Fruit fly (Drosophila melanogaster) whole organism, embryonic: ENCODE data around the gene mfas.

Source experiments
- Atf3 ChIP-seq: fragments of 200-800 bp; sonication (Bioruptor generic); optimal IDR thresholded peaks from 3 replicates; lab custom pipeline; 2016; ENCODE audit warnings: missing biosample characterization, missing genetic modification characterization
- CG1024 ChIP-seq: fragments of 200-800 bp; sonication (Bioruptor generic); IDR thresholded peaks from 2 replicates; pipeline ENCODE4 v1.3.6; 2022; ENCODE audit warnings: missing biosample characterization, missing genetic modification characterization
- CG10565 ChIP-seq: fragments of 200-800 bp; sonication (Bioruptor generic); optimal IDR thresholded peaks from 3 replicates; lab custom pipeline; 2016; ENCODE audit warnings: missing biosample characterization, mild to moderate bottlenecking, missing genetic modification characterization
- CG11085 ChIP-seq: fragments of 200-800 bp; sonication (Bioruptor generic); IDR thresholded peaks from 2 replicates; pipeline ENCODE4 v1.3.6; 2022; ENCODE audit warnings: missing biosample characterization, missing genetic modification characterization
- CG11398 ChIP-seq: fragments of 200-800 bp; sonication (Bioruptor generic); optimal IDR thresholded peaks from 2 replicates; lab custom pipeline; 2016; ENCODE audit warnings: missing biosample characterization, missing genetic modification characterization
- CG12299 ChIP-seq: fragments of 200-800 bp; sonication (Bioruptor generic); optimal IDR thresholded peaks from 2 replicates; lab custom pipeline; 2018; ENCODE audit warnings: missing biosample characterization, mild to moderate bottlenecking, missing genetic modification characterization
- CG14710 ChIP-seq: fragments of 200-800 bp; sonication (Bioruptor generic); optimal IDR thresholded peaks from 3 replicates; lab custom pipeline; 2019; ENCODE audit warnings: missing biosample characterization, mild to moderate bottlenecking, missing genetic modification characterization, moderate library complexity
- CG1603 ChIP-seq: fragments of 200-800 bp; sonication (Bioruptor generic); optimal IDR thresholded peaks from 2 replicates; lab custom pipeline; 2019; ENCODE audit warnings: missing biosample characterization, mild to moderate bottlenecking, missing genetic modification characterization, moderate library complexity
- CG17359 ChIP-seq: fragments of 200-800 bp; sonication (Bioruptor generic); optimal IDR thresholded peaks from 3 replicates; lab custom pipeline; 2018; ENCODE audit warnings: missing biosample characterization, mild to moderate bottlenecking, missing genetic modification characterization, moderate library complexity
- CG17361 ChIP-seq: fragments of 200-800 bp; sonication (Bioruptor generic); IDR thresholded peaks from 3 replicates; pipeline ENCODE4 v1.3.6; 2022; ENCODE audit warnings: missing biosample characterization, missing genetic modification characterization
- CG2129 ChIP-seq: fragments of 200-800 bp; sonication (Bioruptor generic); IDR thresholded peaks from 2 replicates; pipeline ENCODE4 v1.3.6; 2022; ENCODE audit warnings: missing biosample characterization, missing genetic modification characterization; ENCODE audit not compliant: partially characterized antibody
- CG30431 ChIP-seq: fragments of 200-800 bp; sonication (Bioruptor generic); optimal IDR thresholded peaks from 2 replicates; lab custom pipeline; 2017; ENCODE audit warnings: missing biosample characterization, missing genetic modification characterization
- CG31224 ChIP-seq: fragments of 200-800 bp; sonication (Bioruptor generic); IDR thresholded peaks from 2 replicates; pipeline ENCODE4 v1.3.6; 2022; ENCODE audit warnings: missing biosample characterization, missing genetic modification characterization
- CG32772 ChIP-seq: fragments of 200-800 bp; sonication (Bioruptor generic); IDR thresholded peaks from 2 replicates; pipeline ENCODE4 v1.3.6; 2022; ENCODE audit warnings: missing biosample characterization, missing genetic modification characterization
- CG33213 ChIP-seq: fragments of 200-800 bp; sonication (Bioruptor generic); optimal IDR thresholded peaks from 3 replicates; lab custom pipeline; 2016; ENCODE audit warnings: missing biosample characterization, missing genetic modification characterization
- CG3838 ChIP-seq: fragments of 200-800 bp; sonication (Bioruptor generic); optimal IDR thresholded peaks from 3 replicates; lab custom pipeline; 2016; ENCODE audit warnings: missing biosample characterization, missing genetic modification characterization
- CG5245 ChIP-seq: fragments of 200-800 bp; sonication (Bioruptor generic); optimal IDR thresholded peaks from 3 replicates; lab custom pipeline; 2016; ENCODE audit warnings: missing biosample characterization, missing genetic modification characterization
- CG7928 ChIP-seq: fragments of 200-800 bp; sonication (Bioruptor generic); optimal IDR thresholded peaks from 2 replicates; lab custom pipeline; 2017; ENCODE audit warnings: missing biosample characterization, mild to moderate bottlenecking, missing genetic modification characterization
- CG9215 ChIP-seq: fragments of 200-800 bp; sonication (Bioruptor generic); IDR thresholded peaks from 2 replicates; pipeline ENCODE4 v1.3.6; 2022; ENCODE audit warnings: missing biosample characterization, missing genetic modification characterization
- CG9932 ChIP-seq: fragments of 200-800 bp; sonication (Bioruptor generic); IDR thresholded peaks from 2 replicates; pipeline ENCODE4 v1.3.6; 2022; ENCODE audit warnings: missing biosample characterization, missing genetic modification characterization
- D ChIP-seq, 2 experiments: fragments of 200-800 bp in 1 of 2; fragments of >200 bp in 1 of 2; sonication (Bioruptor generic) in 1 of 2; optimal IDR thresholded peaks; 2 replicates in 1 of 2; 3 replicates in 1 of 2; lab custom pipeline; 2017; ENCODE audit warnings: mild to moderate bottlenecking in 1 of 2, missing biosample characterization in 1 of 2, missing genetic modification characterization in 1 of 2, missing genetic modification reagents in 1 of 2
- Dek ChIP-seq: fragments of 200-800 bp; sonication (Bioruptor generic); optimal IDR thresholded peaks from 3 replicates; lab custom pipeline; 2019; ENCODE audit warnings: missing biosample characterization, mild to moderate bottlenecking, missing genetic modification characterization, moderate library complexity
- Dll ChIP-seq: fragments of 200-800 bp; sonication (Bioruptor generic); IDR thresholded peaks from 4 replicates; pipeline ENCODE4 v1.3.6; 2022; ENCODE audit warnings: missing biosample characterization, missing genetic modification characterization; ENCODE audit not compliant: partially characterized antibody
- Doc3 ChIP-seq: fragments of 200-800 bp; sonication (Bioruptor generic); IDR thresholded peaks from 3 replicates; pipeline ENCODE4 v1.3.6; 2022; ENCODE audit warnings: missing biosample characterization, missing genetic modification characterization; ENCODE audit not compliant: partially characterized antibody
- Ets65A ChIP-seq: fragments of 200-800 bp; sonication (Bioruptor generic); peaks from one replicate; lab custom pipeline; 2016; ENCODE audit warnings: missing biosample characterization, missing genetic modification characterization
- Oaz ChIP-seq: fragments of 200-800 bp; sonication (Bioruptor generic); IDR thresholded peaks from 2 replicates; pipeline ENCODE4 v1.3.6; 2022; ENCODE audit warnings: missing biosample characterization, missing genetic modification characterization
- Opbp ChIP-seq: fragments of 200-800 bp; sonication (Bioruptor generic); IDR thresholded peaks from 3 replicates; pipeline ENCODE4 v1.3.6; 2022; ENCODE audit warnings: missing biosample characterization, missing genetic modification characterization; ENCODE audit not compliant: partially characterized antibody
- bcd ChIP-seq: fragments of 200-800 bp; sonication (Bioruptor generic); optimal IDR thresholded peaks from 2 replicates; lab custom pipeline; 2017; ENCODE audit warnings: missing biosample characterization, mild to moderate bottlenecking, missing genetic modification characterization
- chinmo ChIP-seq: fragments of 200-800 bp; sonication (Bioruptor generic); IDR thresholded peaks from 4 replicates; pipeline ENCODE4 v1.3.6; 2022; ENCODE audit warnings: missing biosample characterization, missing genetic modification characterization; ENCODE audit not compliant: partially characterized antibody
- crp ChIP-seq, 2 experiments: fragments of 200-800 bp; sonication (Bioruptor generic); optimal IDR thresholded peaks; 2 replicates in 1 of 2; 3 replicates in 1 of 2; lab custom pipeline; 2017; ENCODE audit warnings: missing biosample characterization in 2 of 2, missing genetic modification characterization in 2 of 2, mild to moderate bottlenecking in 1 of 2, moderate library complexity in 1 of 2
- dm ChIP-seq: fragments of 200-800 bp; sonication (Bioruptor generic); optimal IDR thresholded peaks from 3 replicates; lab custom pipeline; 2016; ENCODE audit warnings: missing biosample characterization, missing genetic modification characterization
- dmrt99B ChIP-seq: fragments of 200-800 bp; sonication (Bioruptor generic); optimal IDR thresholded peaks from 2 replicates; lab custom pipeline; 2018; ENCODE audit warnings: missing biosample characterization, mild to moderate bottlenecking, missing genetic modification characterization, moderate library complexity
- eyg ChIP-seq: fragments of 200-800 bp; sonication (Bioruptor generic); optimal IDR thresholded peaks from 3 replicates; lab custom pipeline; 2016; ENCODE audit warnings: missing biosample characterization, missing genetic modification characterization
- fd64A ChIP-seq: fragments of 200-800 bp; sonication (Bioruptor generic); optimal IDR thresholded peaks from 3 replicates; lab custom pipeline; 2018; ENCODE audit warnings: missing biosample characterization, mild to moderate bottlenecking, missing genetic modification characterization
- gcm ChIP-seq: fragments of 200-800 bp; sonication (Bioruptor generic); optimal IDR thresholded peaks from 2 replicates; lab custom pipeline; 2019; ENCODE audit warnings: missing biosample characterization, mild to moderate bottlenecking, missing genetic modification characterization, moderate library complexity
- grau ChIP-seq: fragments of 200-800 bp; optimal IDR thresholded peaks from 3 replicates; lab custom pipeline; 2019; ENCODE audit warnings: missing biosample characterization, mild to moderate bottlenecking, missing genetic modification characterization, moderate library complexity
- gsb-n ChIP-seq: fragments of 200-800 bp; sonication (Bioruptor generic); optimal IDR thresholded peaks from 3 replicates; lab custom pipeline; 2018; ENCODE audit warnings: missing biosample characterization, mild to moderate bottlenecking, missing genetic modification characterization
- gt ChIP-seq: fragments of 200-800 bp; sonication (Bioruptor generic); IDR thresholded peaks from 2 replicates; pipeline ENCODE4 v1.3.6; 2022; ENCODE audit warnings: missing biosample characterization, missing genetic modification characterization
- ham ChIP-seq: fragments of 200-800 bp; sonication (Bioruptor generic); IDR thresholded peaks from 2 replicates; pipeline ENCODE4 v1.3.6; 2022; ENCODE audit warnings: missing biosample characterization, missing genetic modification characterization
- hkb ChIP-seq, 2 experiments: fragments of 200-800 bp in 1 of 2; fragments of >200 bp in 1 of 2; sonication (Bioruptor generic) in 1 of 2; IDR thresholded peaks in 1 of 2; optimal IDR thresholded peaks in 1 of 2; 2 replicates each; pipeline versions ENCODE4 v1.3.6 to Lab custom; 2017 to 2022; ENCODE audit warnings: missing biosample characterization in 1 of 2, missing genetic modification characterization in 1 of 2
- oc ChIP-seq: fragments of 200-800 bp; sonication (Bioruptor generic); optimal IDR thresholded peaks from 2 replicates; lab custom pipeline; 2018; ENCODE audit warnings: missing biosample characterization, mild to moderate bottlenecking, missing genetic modification characterization, moderate library complexity
- pb ChIP-seq: fragments of 200-800 bp; sonication (Bioruptor generic); optimal IDR thresholded peaks from 3 replicates; lab custom pipeline; 2016; ENCODE audit warnings: missing biosample characterization, missing genetic modification characterization
- sd ChIP-seq: fragments of 200-800 bp; sonication (Bioruptor generic); optimal IDR thresholded peaks from 3 replicates; lab custom pipeline; 2018; ENCODE audit warnings: missing biosample characterization, mild to moderate bottlenecking, missing genetic modification characterization, moderate library complexity
- sima ChIP-seq: fragments of 200-800 bp; sonication (Bioruptor generic); optimal IDR thresholded peaks from 2 replicates; lab custom pipeline; 2016; ENCODE audit warnings: missing biosample characterization, missing genetic modification characterization
- slbo ChIP-seq: fragments of 200-800 bp; sonication (Bioruptor generic); IDR thresholded peaks from 2 replicates; pipeline ENCODE4 v1.3.6; 2022; ENCODE audit warnings: missing biosample characterization, missing genetic modification characterization
- ssp ChIP-seq: fragments of 200-800 bp; sonication (Bioruptor generic); IDR thresholded peaks from 2 replicates; pipeline ENCODE4 v1.3.6; 2022; ENCODE audit warnings: missing biosample characterization, missing genetic modification characterization
- tx ChIP-seq: fragments of 200-800 bp; sonication (Bioruptor generic); optimal IDR thresholded peaks from 2 replicates; lab custom pipeline; 2016; ENCODE audit warnings: missing biosample characterization, missing genetic modification characterization
- unc-4 ChIP-seq: fragments of 200-800 bp; sonication (Bioruptor generic); IDR thresholded peaks from 2 replicates; pipeline ENCODE4 v1.3.6; 2022; ENCODE audit warnings: missing biosample characterization, missing genetic modification characterization; ENCODE audit not compliant: partially characterized antibody
- usp ChIP-seq: fragments of >200 bp; optimal IDR thresholded peaks from 2 replicates; lab custom pipeline; 2017; ENCODE audit warnings: missing biosample characterization, missing genetic modification characterization

The mfas gene

DNA sequence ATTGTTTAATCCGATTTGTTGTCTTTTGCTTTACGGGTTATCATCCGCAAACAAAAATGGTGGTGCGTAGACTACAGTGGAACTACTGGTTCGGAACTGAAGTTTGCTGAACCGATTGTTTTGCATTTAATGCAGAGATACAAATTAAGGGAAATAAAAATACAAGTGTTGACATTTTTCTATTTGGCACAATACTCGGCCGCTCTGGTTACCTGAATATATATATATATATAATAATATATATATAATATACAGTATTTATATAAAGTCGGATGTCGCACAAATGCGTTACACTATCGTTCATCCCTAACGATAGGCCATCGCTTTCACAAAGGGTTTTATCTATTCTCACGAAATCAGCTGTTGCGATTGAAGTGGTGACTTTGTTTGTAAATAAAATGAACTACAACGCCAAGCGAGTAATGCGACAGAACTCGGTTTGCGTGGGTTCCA, 23.7 kb upstream of the mfas start, which contains the start of the genes DCAF12 and Spt3 (continued):
- TF ChIP-seq CG9932 (peak; percentile 85), CG17361 (no peak; the same call in 1 of the 3 replicates), Dll (peak; percentile 98), bcd (GFP tag; lab: Kevin White, UChicago) (peak; percentile 57), tx (no peak), CG3838 (no peak), CG17359 (no peak), CG10565 (no peak), dmrt99B (tag; lab: Kevin White, UChicago) (no peak), Dek (tag; lab: Kevin White, UChicago) (peak; percentile 55), Opbp (GFP tag; lab: Robert Waterston, UW) (peak; percentile 90), Atf3 (no peak), sima (GFP tag; lab: Kevin White, UChicago) (no peak), hkb (optimal IDR thresholded peaks at IDR 0.05; lab: Kevin White, UChicago) (no peak), hkb (GFP tag; IDR thresholded peaks at IDR 0.05; lab: Robert Waterston, UW) (0 out of 2 replicates have a peak, but pooled peaks have one; percentile 16), CG1603 (tag; lab: Kevin White, UChicago) (no peak), grau (peak; percentile 79), CG12299 (tag; lab: Kevin White, UChicago) (peak; percentile 1), CG5245 (GFP tag; lab: Kevin White, UChicago) (no peak), CG7928 (GFP tag; lab: Kevin White, UChicago) (peak; percentile 5), CG9215 (GFP tag; lab: Robert Waterston, UW) (peak; percentile 69), sd (tag; lab: Kevin White, UChicago) (no peak), slbo (GFP tag; lab: Robert Waterston, UW) (peak; percentile 77), pb (GFP tag; lab: Kevin White, UChicago) (no peak), ssp (GFP tag; lab: Robert Waterston, UW) (peak; percentile 47), crp (GFP tag; optimal IDR thresholded peaks at IDR 0.05; lab: Kevin White, UChicago) (peak in 1 of 2 experiments; percentile 89), gcm (GFP tag; lab: Kevin White, UChicago) (peak; percentile 51), chinmo (GFP tag; lab: Robert Waterston, UW) (peak; percentile 81; the same call in 2 of the 4 replicates), CG11085 (no peak), CG30431 (GFP tag; lab: Kevin White, UChicago) (peak; percentile 40), gsb-n (no peak), CG33213 (GFP tag; lab: Kevin White, UChicago) (no peak), Ets65A (GFP tag; lab: Kevin White, UChicago) (no peak), oc (tag; lab: Kevin White, UChicago) (no peak), Oaz (GFP tag; lab: Robert Waterston, UW) (no peak), Doc3 (GFP tag; lab: Robert Waterston, UW) (peak; percentile 97), unc-4 (peak; percentile 87), CG11398 (no peak), CG1024 (GFP tag; lab: Robert Waterston, UW) (no peak), CG32772 (0 out of 2 replicates have a peak, but pooled peaks have one; percentile 23), CG14710 (tag; lab: Kevin White, UChicago) (peak; percentile 83), dm (no peak), D (optimal IDR thresholded peaks at IDR 0.05; lab: Kevin White, UChicago) (no peak), D (GFP tag; optimal IDR thresholded peaks at IDR 0.05; lab: Kevin White, UChicago) (peak; percentile 38), gt (GFP tag; lab: Robert Waterston, UW) (no peak), CG31224 (GFP tag; lab: Robert Waterston, UW) (0 out of 2 replicates have a peak, but pooled peaks have one; percentile 35), fd64A (no peak), eyg (GFP tag; lab: Kevin White, UChicago) (peak; percentile 47), usp (no peak), CG2129 (GFP tag; lab: Robert Waterston, UW) (peak; percentile 94), ham (no peak)
